Worm (Caenorhabditis elegans) whole organism, L4 larva: ENCODE results near the gene K01A6.4.

Source experiments
- F10B5.3 ChIP-seq: sonication (generic microtip); optimal IDR thresholded peaks from 2 replicates; lab custom pipeline; 2016; ENCODE audit warnings: mild to moderate bottlenecking, missing genetic modification characterization, missing compliant biosample characterization
- T26A8.4 ChIP-seq: fragments of 200-800 bp; sonication (Bioruptor generic); IDR thresholded peaks from 2 replicates; pipeline ENCODE4 v1.3.6; 2022; ENCODE audit warnings: missing genetic modification characterization, missing compliant biosample characterization
- Y48G9A.11 ChIP-seq: fragments of 200-800 bp; sonication (Bioruptor generic); IDR thresholded peaks from 2 replicates; pipeline ENCODE4 v1.3.6; 2022; ENCODE audit warnings: missing genetic modification reagents, missing genetic modification characterization, missing compliant biosample characterization
- aha-1 ChIP-seq: fragments of 150-350 bp; peaks from one replicate; lab custom pipeline; 2014; ENCODE audit warnings: missing biosample characterization, missing genetic modification characterization
- ama-1 ChIP-seq: fragments of 150-350 bp; optimal IDR thresholded peaks from 2 replicates; lab custom pipeline; 2014; ENCODE audit warnings: inconsistent platforms, mixed read lengths
- ceh-44 ChIP-seq: fragments of 200-800 bp; sonication (Bioruptor generic); IDR thresholded peaks from 2 replicates; pipeline ENCODE4 v1.3.6; 2022; ENCODE audit warnings: missing genetic modification reagents, missing genetic modification characterization, missing compliant biosample characterization
- ceh-62 ChIP-seq: sonication (generic microtip); optimal IDR thresholded peaks from 2 replicates; lab custom pipeline; 2017; ENCODE audit warnings: missing biosample characterization, missing genetic modification characterization
- ces-1 ChIP-seq: fragments of 150-350 bp; sonication (generic microtip); optimal IDR thresholded peaks from 4 replicates; lab custom pipeline; 2014; ENCODE audit warnings: missing biosample characterization, missing genetic modification reagents, missing genetic modification characterization
- dmd-6 ChIP-seq: fragments of 200-800 bp; sonication (Bioruptor generic); IDR thresholded peaks from 2 replicates; pipeline ENCODE4 v1.3.6; 2022; ENCODE audit warnings: missing genetic modification reagents, missing genetic modification characterization, missing compliant biosample characterization
- dmd-9 ChIP-seq: fragments of 200-800 bp; sonication (Bioruptor generic); IDR thresholded peaks from 2 replicates; pipeline ENCODE4 v1.3.6; 2022; ENCODE audit warnings: missing genetic modification reagents, missing genetic modification characterization, missing compliant biosample characterization
- duxl-1 ChIP-seq: sonication (generic microtip); optimal IDR thresholded peaks from 2 replicates; lab custom pipeline; 2016; ENCODE audit warnings: mild to moderate bottlenecking, missing genetic modification characterization, moderate library complexity, missing compliant biosample characterization; ENCODE audit not compliant: poor library complexity
- dve-1 ChIP-seq: sonication (generic microtip); optimal IDR thresholded peaks from 2 replicates; lab custom pipeline; 2017; ENCODE audit warnings: antibody characterized with exemption, mild to moderate bottlenecking, missing genetic modification characterization, missing compliant biosample characterization; ENCODE audit not compliant: insufficient read depth
- fkh-10 ChIP-seq: fragments of 150-350 bp; optimal IDR thresholded peaks from 2 replicates; lab custom pipeline; 2014; ENCODE audit warnings: missing biosample characterization, missing genetic modification reagents, missing genetic modification characterization
- fos-1 ChIP-seq: fragments of 150-350 bp; optimal IDR thresholded peaks from 2 replicates; lab custom pipeline; 2014; ENCODE audit warnings: missing biosample characterization, missing genetic modification characterization
- hlh-11 ChIP-seq: fragments of 200-800 bp; sonication (Bioruptor generic); optimal IDR thresholded peaks from 2 replicates; lab custom pipeline; 2018; ENCODE audit warnings: mild to moderate bottlenecking, missing genetic modification characterization, missing compliant biosample characterization
- hlh-30 ChIP-seq: sonication (generic microtip); optimal IDR thresholded peaks from 2 replicates; lab custom pipeline; 2017; ENCODE audit warnings: antibody characterized with exemption, mild to moderate bottlenecking, missing genetic modification characterization, missing compliant biosample characterization; ENCODE audit not compliant: insufficient read depth
- lin-1 ChIP-seq: fragments of 200-800 bp; sonication (Bioruptor generic); IDR thresholded peaks from 2 replicates; pipeline ENCODE4 v1.3.6; 2022; ENCODE audit warnings: missing genetic modification reagents, missing genetic modification characterization, missing compliant biosample characterization
- mxl-3 ChIP-seq: fragments of 200-800 bp; sonication (Bioruptor generic); optimal IDR thresholded peaks from 2 replicates; lab custom pipeline; 2018; ENCODE audit warnings: mild to moderate bottlenecking, missing genetic modification characterization, missing compliant biosample characterization
- nhr-102 ChIP-seq: sonication (generic microtip); optimal IDR thresholded peaks from 2 replicates; lab custom pipeline; 2016; ENCODE audit warnings: mild to moderate bottlenecking, missing genetic modification characterization, moderate library complexity, missing compliant biosample characterization
- nhr-111 ChIP-seq: fragments of 200-800 bp; sonication (Bioruptor generic); optimal IDR thresholded peaks from 2 replicates; lab custom pipeline; 2018; ENCODE audit warnings: mild to moderate bottlenecking, missing genetic modification characterization, missing compliant biosample characterization
- nhr-25 ChIP-seq: sonication (generic microtip); optimal IDR thresholded peaks from 2 replicates; lab custom pipeline; 2017; ENCODE audit warnings: missing genetic modification characterization, mild to moderate bottlenecking, missing compliant biosample characterization, antibody characterized with exemption, moderate library complexity, borderline replicate concordance; ENCODE audit not compliant: insufficient read depth
- nhr-28 ChIP-seq: fragments of 150-350 bp; optimal IDR thresholded peaks from 2 replicates; lab custom pipeline; 2014; ENCODE audit warnings: missing biosample characterization, missing genetic modification characterization
- nhr-41 ChIP-seq: fragments of 200-800 bp; sonication (Bioruptor generic); IDR thresholded peaks from 2 replicates; pipeline ENCODE4 v1.3.6; 2022; ENCODE audit warnings: missing genetic modification reagents, missing genetic modification characterization, missing compliant biosample characterization
- nhr-6 ChIP-seq: fragments of 150-350 bp; optimal IDR thresholded peaks from 2 replicates; lab custom pipeline; 2014; ENCODE audit warnings: missing biosample characterization, missing genetic modification characterization
- nhr-76 ChIP-seq: fragments of 150-350 bp; optimal IDR thresholded peaks from 2 replicates; lab custom pipeline; 2014; ENCODE audit warnings: missing biosample characterization, missing genetic modification characterization
- php-3 ChIP-seq: fragments of 200-800 bp; sonication (Bioruptor generic); IDR thresholded peaks from 2 replicates; pipeline ENCODE4 v1.3.6; 2022; ENCODE audit warnings: missing genetic modification reagents, missing genetic modification characterization, missing compliant biosample characterization
- pqm-1 ChIP-seq: sonication (generic microtip); optimal IDR thresholded peaks from 2 replicates; lab custom pipeline; 2017; ENCODE audit warnings: missing biosample characterization, missing genetic modification characterization
- skn-1 ChIP-seq: fragments of 150-350 bp; optimal IDR thresholded peaks from 2 replicates; lab custom pipeline; 2014; ENCODE audit warnings: missing biosample characterization, missing genetic modification characterization
- spr-1 ChIP-seq: sonication (generic microtip); optimal IDR thresholded peaks from 2 replicates; lab custom pipeline; 2016; ENCODE audit warnings: mild to moderate bottlenecking, missing genetic modification characterization, missing compliant biosample characterization
- tra-1 ChIP-seq: fragments of 200-800 bp; sonication (Bioruptor generic); IDR thresholded peaks from 2 replicates; pipeline ENCODE4 v1.3.6; 2022; ENCODE audit warnings: missing genetic modification reagents, missing genetic modification characterization, missing compliant biosample characterization
- unc-62 ChIP-seq, 3 experiments: fragments of 150-350 bp in 1 of 3; sonication (generic microtip); optimal IDR thresholded peaks in 2 of 3; peaks in 1 of 3; 1 replicate in 1 of 3; 2 replicates in 2 of 3; lab custom pipeline; 2014 to 2017; ENCODE audit warnings: missing biosample characterization in 3 of 3, missing genetic modification characterization in 3 of 3, missing genetic modification reagents in 3 of 3, missing genotype in 1 of 3
- zfp-3 ChIP-seq: fragments of 200-800 bp; sonication (Bioruptor generic); conservative IDR thresholded peaks from 2 replicates; pipeline ENCODE4 v1.3.6; 2022; ENCODE audit warnings: missing genetic modification reagents, missing genetic modification characterization, missing compliant biosample characterization
- zip-11 ChIP-seq: fragments of 200-800 bp; sonication (Bioruptor generic); IDR thresholded peaks from 2 replicates; pipeline ENCODE4 v1.3.6; 2022; ENCODE audit warnings: missing genetic modification characterization, missing compliant biosample characterization
- ztf-11 ChIP-seq: fragments of 150-350 bp; optimal IDR thresholded peaks from 2 replicates; lab custom pipeline; 2014; ENCODE audit warnings: missing biosample characterization, missing genetic modification characterization

The K01A6.4 gene

ce11 chrIV:11723255-11723654 is 16.8 kb downstream of the K01A6.4 start:
- TF ChIP-seq fos-1 (tag; lab: Kevin White, UChicago) = no peak
- TF ChIP-seq Y48G9A.11 = no peak
- no peak for TF ChIP-seq nhr-102
- TF ChIP-seq ces-1 = peak; percentile 4
- TF ChIP-seq F10B5.3 (tag; lab: Kevin White, UChicago) = no peak
- no peak for TF ChIP-seq dve-1 (tag; lab: Kevin White, UChicago)
- no peak for TF ChIP-seq ztf-11 (tag; lab: Kevin White, UChicago)
- no peak for TF ChIP-seq nhr-41 (GFP tag; lab: Robert Waterston, UW)
- peak; percentile 44 for TF ChIP-seq fkh-10 (GFP tag; lab: Kevin White, UChicago)
- TF ChIP-seq zfp-3 (GFP tag; lab: Robert Waterston, UW) = no peak
- no peak for TF ChIP-seq nhr-6 (tag; lab: Kevin White, UChicago)
- no peak for TF ChIP-seq nhr-25 (tag; lab: Kevin White, UChicago)
- TF ChIP-seq lin-1 (GFP tag; lab: Robert Waterston, UW) = no peak
- TF ChIP-seq unc-62 (GFP tag; optimal IDR thresholded peaks at IDR 0.05 in 1 of 2; lab: Kevin White, UChicago) = no peak
- TF ChIP-seq unc-62 (tag; optimal IDR thresholded peaks at IDR 0.05; lab: Kevin White, UChicago) = no peak
- TF ChIP-seq, all 104 proteins: peak for 2

- no peak for TF ChIP-seq ceh-44
- TF ChIP-seq zip-11 (GFP tag; lab: Robert Waterston, UW) = no peak
- no peak for TF ChIP-seq skn-1 (tag; lab: Kevin White, UChicago)
- no peak for TF ChIP-seq mxl-3 (GFP tag; lab: Kevin White, UChicago)
- TF ChIP-seq T26A8.4 (GFP tag; lab: Robert Waterston, UW) = no peak
- no peak for TF ChIP-seq tra-1 (GFP tag; lab: Robert Waterston, UW)
- TF ChIP-seq spr-1 = no peak
- TF ChIP-seq hlh-30 (tag; lab: Kevin White, UChicago) = no peak
- peak in 1 of 2 experiments; percentile 51 for TF ChIP-seq unc-62 (GFP tag; optimal IDR thresholded peaks at IDR 0.05 in 1 of 2; lab: Kevin White, UChicago)
- TF ChIP-seq unc-62 (tag; optimal IDR thresholded peaks at IDR 0.05; lab: Kevin White, UChicago) = no peak
- TF ChIP-seq pqm-1 (tag; lab: Kevin White, UChicago) = peak; percentile 90
- no peak for TF ChIP-seq ama-1 (lab: Kevin White, UChicago)
- no peak for TF ChIP-seq nhr-76 (tag; lab: Kevin White, UChicago)
- peak; percentile 58 for TF ChIP-seq nhr-28 (tag; lab: Kevin White, UChicago)
- no peak for TF ChIP-seq ces-1
- TF ChIP-seq hlh-11 (tag; lab: Kevin White, UChicago) = peak; percentile 33
- TF ChIP-seq dmd-9 = no peak
- TF ChIP-seq aha-1 (tag; lab: Kevin White, UChicago) = no peak
- no peak for TF ChIP-seq ceh-62 (tag; lab: Kevin White, UChicago)
- TF ChIP-seq, all 104 proteins: peak for 4
Measured at ce11 chrIV:11721878-11722277, 18.2 kb downstream of the K01A6.4 start.

ce11 chrIV:11718653-11719052 is 21.5 kb downstream of the K01A6.4 start:
- TF ChIP-seq php-3 = no peak
- no peak for TF ChIP-seq tra-1 (GFP tag; lab: Robert Waterston, UW)
- no peak for TF ChIP-seq duxl-1 (tag; lab: Kevin White, UChicago)
- no peak for TF ChIP-seq nhr-111 (GFP tag; lab: Kevin White, UChicago)
- 0 out of 2 replicates have a peak, but pooled peaks have one; percentile 10 for TF ChIP-seq dmd-6 (GFP tag; lab: Robert Waterston, UW)
- TF ChIP-seq unc-62 (GFP tag; optimal IDR thresholded peaks at IDR 0.05 in 1 of 2; lab: Kevin White, UChicago) = peak in 1 of 2 experiments; percentile 51
- TF ChIP-seq unc-62 (tag; optimal IDR thresholded peaks at IDR 0.05; lab: Kevin White, UChicago) = no peak
